Worm (Caenorhabditis elegans): ENCODE measurements around the gene T26H5.4.
A peak's percentile ranks its signal among the peaks of the same experiment; 100 is the strongest.

DNA sequence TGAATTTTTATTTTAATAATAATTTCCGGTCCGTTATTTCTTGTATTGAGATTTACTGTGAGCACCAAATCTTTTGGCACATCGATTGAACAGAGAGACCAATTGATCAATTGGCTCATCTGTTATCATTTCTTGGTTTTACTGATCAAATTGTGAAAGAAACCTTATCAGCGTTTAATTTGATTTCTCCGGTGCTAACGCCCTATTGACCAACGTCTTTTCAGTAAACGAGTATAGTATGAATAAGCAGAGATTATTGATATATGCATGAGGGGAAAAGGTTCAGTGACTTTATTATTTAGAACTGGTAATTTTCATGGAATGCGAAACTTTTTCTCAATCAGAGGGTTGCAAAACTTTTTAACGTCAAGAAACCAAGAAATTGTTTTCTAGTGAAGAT is 30.6 kb upstream of the T26H5.4 start:
- TF ChIP-seq aly-2 (tag; optimal IDR thresholded peaks at IDR 0.05) (no peak), F13H6.1 (tag; optimal IDR thresholded peaks at IDR 0.05) (no peak), nhr-25 (tag; optimal IDR thresholded peaks at IDR 0.05) (no peak), unc-62 (GFP tag; optimal IDR thresholded peaks at IDR 0.05) (no peak), ama-1 (optimal IDR thresholded peaks at IDR 0.05) (no peak), lin-11 (tag; optimal IDR thresholded peaks at IDR 0.05) (no peak), nhr-11 (tag; optimal IDR thresholded peaks at IDR 0.05) (no peak), nhr-129 (tag; optimal IDR thresholded peaks at IDR 0.05) (no peak), unc-39 (tag; optimal IDR thresholded peaks at IDR 0.05) (no peak), lin-39 (tag; optimal IDR thresholded peaks at IDR 0.05) (no peak), mdl-1 (tag; optimal IDR thresholded peaks at IDR 0.05) (no peak), fos-1 (tag; optimal IDR thresholded peaks at IDR 0.05) (peak; percentile 56), nhr-77 (tag; optimal IDR thresholded peaks at IDR 0.05) (no peak), R02D3.7 (tag; optimal IDR thresholded peaks at IDR 0.05) (no peak)
